Worm (Caenorhabditis elegans): ENCODE results near the gene asp-6.

The asp-6 gene

DNA sequence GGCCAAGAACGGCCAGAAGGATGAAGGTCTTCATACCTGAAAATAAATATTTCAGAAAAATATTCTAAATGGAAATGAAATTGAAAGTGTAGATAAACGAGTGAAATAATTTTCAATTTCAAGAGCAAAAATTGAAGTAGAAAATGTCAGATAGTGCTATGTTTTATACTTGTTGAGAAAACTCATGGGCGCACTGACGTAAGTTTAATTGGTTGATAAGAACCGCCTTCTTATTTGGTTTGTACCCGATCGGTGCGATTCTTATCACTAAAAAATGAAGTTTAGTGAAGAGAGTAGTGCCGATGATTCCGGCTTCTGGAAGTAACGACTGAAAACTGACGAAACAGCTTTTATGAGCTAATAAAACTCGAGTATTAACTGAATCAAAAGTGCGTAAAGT lies at the start of gene asp-6, which contains the start of gene asp-12:
asp-6 (minus strand) TSS at position 36 of the 400 bp plus-strand sequence.
asp-12 (plus strand) TSS at position 309 of the 400 bp plus-strand sequence.
- TF ChIP-seq irx-1 (tag; optimal IDR thresholded peaks at IDR 0.05) (no peak), elt-2 (tag; optimal IDR thresholded peaks at IDR 0.05) (peak; percentile 86), efl-1 (optimal IDR thresholded peaks at IDR 0.05) (no peak), efl-1 (GFP tag; optimal IDR thresholded peaks at IDR 0.05 in 1 of 2) (peak in 1 of 2 experiments; percentile 74), lin-35 (GFP tag; optimal IDR thresholded peaks at IDR 0.05) (peak in 1 of 2 experiments; percentile 8), ceh-90 (tag; optimal IDR thresholded peaks at IDR 0.05) (no peak), fos-1 (tag; optimal IDR thresholded peaks at IDR 0.05) (no peak)

DNA sequence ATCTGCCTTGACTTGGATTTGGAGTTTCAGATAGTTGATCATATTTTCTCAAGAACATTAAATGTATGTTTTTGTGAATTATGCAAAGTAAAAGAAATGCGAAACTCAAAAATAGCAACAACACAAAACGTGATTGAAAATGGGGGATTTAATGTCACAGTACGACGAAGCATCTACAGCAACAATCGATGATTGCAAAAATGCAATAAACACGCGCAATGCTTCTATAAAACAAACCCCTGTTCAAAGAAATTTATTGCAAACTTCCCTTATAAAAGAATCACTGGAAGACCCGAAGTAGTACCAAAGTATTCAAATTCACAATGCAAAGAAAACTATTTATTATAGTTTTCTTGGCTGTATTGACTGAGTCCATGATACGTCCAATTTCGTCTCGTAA lies 49.4 kb upstream of the asp-6 start, which contains the start of gene clec-219:
clec-219 (plus strand) TSS at position 301 of the 400 bp plus-strand sequence.
- TF ChIP-seq lin-14 (GFP tag; optimal IDR thresholded peaks at IDR 0.05) (no peak), efl-1 (optimal IDR thresholded peaks at IDR 0.05) (no peak), efl-1 (GFP tag; optimal IDR thresholded peaks at IDR 0.05 in 1 of 2) (peak in 1 of 2 experiments; percentile 32)

DNA sequence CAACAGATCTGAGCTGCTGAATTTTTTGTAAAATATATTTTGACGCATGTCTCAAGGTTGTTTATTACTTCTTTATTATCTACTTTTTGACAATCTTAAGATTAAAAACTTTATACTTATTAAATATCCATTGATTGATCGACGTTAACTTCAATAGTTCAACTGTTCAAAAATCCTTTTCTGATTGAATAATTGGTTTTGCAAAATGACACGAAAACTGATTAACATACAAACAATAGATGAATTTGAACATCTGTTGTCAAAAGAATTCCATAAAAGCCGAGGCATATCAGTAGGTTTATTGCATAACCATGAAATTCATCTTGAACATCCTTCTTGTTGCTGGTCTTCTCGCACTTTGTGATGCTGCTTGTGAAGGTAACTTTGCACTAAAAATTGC lies 42.5 kb upstream of the asp-6 start, which contains the start of gene W02D7.12:
W02D7.12 (plus strand) TSS at position 301 of the 400 bp plus-strand sequence.
- TF ChIP-seq hlh-4 (tag; optimal IDR thresholded peaks at IDR 0.05) (no peak), dpl-1 (GFP tag; optimal IDR thresholded peaks at IDR 0.05) (no peak), tlp-1 (tag; optimal IDR thresholded peaks at IDR 0.05) (no peak), rnt-1 (tag; optimal IDR thresholded peaks at IDR 0.05) (no peak), pqm-1 (tag; optimal IDR thresholded peaks at IDR 0.05) (no peak), vab-15 (tag; optimal IDR thresholded peaks at IDR 0.05) (no peak), lin-35 (GFP tag; optimal IDR thresholded peaks at IDR 0.05) (no peak), mef-2 (tag; optimal IDR thresholded peaks at IDR 0.05) (no peak), F16B12.6 (tag; optimal IDR thresholded peaks at IDR 0.05) (no peak), sox-4 (tag; optimal IDR thresholded peaks at IDR 0.05) (no peak), nhr-47 (tag; optimal IDR thresholded peaks at IDR 0.05) (no peak), aha-1 (tag; optimal IDR thresholded peaks at IDR 0.05) (no peak), ceh-82 (tag; optimal IDR thresholded peaks at IDR 0.05) (no peak), lsy-2 (tag; optimal IDR thresholded peaks at IDR 0.05) (no peak), lin-39 (tag; optimal IDR thresholded peaks at IDR 0.05) (no peak)

DNA sequence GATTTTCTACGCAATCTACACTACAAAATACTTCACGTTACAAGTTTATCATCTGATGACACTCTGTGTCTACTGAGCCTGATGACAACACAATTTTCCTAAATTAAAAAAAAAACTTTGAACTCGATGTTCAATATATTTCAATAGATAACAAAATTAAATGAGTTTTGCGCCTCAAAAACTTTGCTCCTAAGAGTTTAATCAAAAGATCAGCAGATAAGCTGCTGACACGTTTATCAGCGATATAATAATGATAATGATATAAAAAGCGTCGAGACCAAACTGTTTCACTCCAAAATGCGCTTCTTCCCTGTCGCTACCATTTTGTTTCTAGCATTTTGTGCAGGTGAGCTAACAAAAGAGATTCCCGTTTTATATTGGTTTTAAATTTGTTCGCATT lies 38.9 kb upstream of the asp-6 start, which contains the start of gene clec-218:
clec-218 (plus strand) TSS at position 262 of the 400 bp plus-strand sequence.
- TF ChIP-seq elt-2 (tag; optimal IDR thresholded peaks at IDR 0.05) (peak; percentile 78), nhr-28 (tag; optimal IDR thresholded peaks at IDR 0.05) (no peak)

DNA sequence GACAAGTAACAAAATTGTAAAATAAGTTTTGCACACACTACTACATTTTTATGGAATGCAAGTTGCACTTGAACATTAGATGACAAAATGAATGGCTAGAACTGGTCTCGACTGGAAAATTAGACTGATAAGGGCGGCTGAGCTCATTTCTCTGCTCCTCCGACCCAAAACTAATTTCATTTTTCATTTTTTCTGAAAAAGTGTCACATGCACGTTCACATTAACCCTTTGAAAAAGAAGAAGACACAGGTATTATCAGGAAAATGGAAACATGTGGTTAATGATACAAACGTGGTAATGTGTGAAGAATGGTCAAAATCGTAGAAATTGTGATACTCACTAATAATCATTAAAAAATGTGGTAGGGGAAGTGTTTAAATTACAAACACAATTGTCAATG lies 38.3 kb upstream of the asp-6 start:
- TF ChIP-seq elt-2 (tag; optimal IDR thresholded peaks at IDR 0.05) (peak; percentile 73), efl-1 (optimal IDR thresholded peaks at IDR 0.05) (no peak), efl-1 (GFP tag; optimal IDR thresholded peaks at IDR 0.05 in 1 of 2) (peak in 1 of 2 experiments; percentile 57), dsc-1 (tag; optimal IDR thresholded peaks at IDR 0.05) (no peak), lin-35 (GFP tag; optimal IDR thresholded peaks at IDR 0.05) (peak in 1 of 2 experiments; percentile 23)

DNA sequence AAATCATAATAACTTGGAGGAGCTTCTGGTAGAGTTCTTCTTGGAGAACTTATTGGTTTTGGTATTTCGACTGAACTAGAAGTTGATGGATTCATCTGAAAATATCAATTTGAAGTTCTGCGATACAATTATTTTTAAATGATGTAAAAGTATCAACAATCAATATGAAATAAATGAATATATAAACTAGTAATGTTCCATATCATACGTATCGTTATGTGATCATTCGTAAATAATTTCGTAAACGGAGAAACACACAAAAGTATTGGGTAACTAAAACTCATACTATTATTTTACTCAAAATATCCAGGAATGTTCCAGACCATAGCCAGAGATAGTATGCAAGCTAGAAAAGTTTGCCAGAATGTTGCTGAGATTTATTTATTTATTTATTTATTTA lies 37.6 kb upstream of the asp-6 start, which contains the start of gene W02D7.8:
W02D7.8 (minus strand) TSS at position 101 of the 400 bp plus-strand sequence.
- TF ChIP-seq ceh-82 (tag; optimal IDR thresholded peaks at IDR 0.05) (no peak), nhr-90 (tag; optimal IDR thresholded peaks at IDR 0.05; ENCODE audit: poor library complexity) (no peak), ama-1 (optimal IDR thresholded peaks at IDR 0.05) (no peak), elt-2 (tag; optimal IDR thresholded peaks at IDR 0.05) (no peak), vab-15 (tag; optimal IDR thresholded peaks at IDR 0.05) (no peak), F16B12.6 (tag; optimal IDR thresholded peaks at IDR 0.05) (no peak), hlh-4 (tag; optimal IDR thresholded peaks at IDR 0.05) (no peak), grh-1 (GFP tag; IDR thresholded peaks at IDR 0.05) (no peak), mef-2 (tag; optimal IDR thresholded peaks at IDR 0.05) (no peak), sptf-1 (tag; optimal IDR thresholded peaks at IDR 0.05) (no peak), fkh-8 (tag; optimal IDR thresholded peaks at IDR 0.05) (no peak), efl-3 (GFP tag; optimal IDR thresholded peaks at IDR 0.05) (no peak), nhr-20 (tag; optimal IDR thresholded peaks at IDR 0.05) (no peak), irx-1 (tag; optimal IDR thresholded peaks at IDR 0.05) (no peak), mab-9 (GFP tag; IDR thresholded peaks at IDR 0.05) (no peak), zip-4 (GFP tag; optimal IDR thresholded peaks at IDR 0.05) (no peak)

Measured in whole organism, L1 larva.